Worm (Caenorhabditis elegans): ENCODE measurements around the gene clhm-1.
A peak's percentile ranks its signal among the peaks of the same experiment; 100 is the strongest.

Gene clhm-1

DNA sequence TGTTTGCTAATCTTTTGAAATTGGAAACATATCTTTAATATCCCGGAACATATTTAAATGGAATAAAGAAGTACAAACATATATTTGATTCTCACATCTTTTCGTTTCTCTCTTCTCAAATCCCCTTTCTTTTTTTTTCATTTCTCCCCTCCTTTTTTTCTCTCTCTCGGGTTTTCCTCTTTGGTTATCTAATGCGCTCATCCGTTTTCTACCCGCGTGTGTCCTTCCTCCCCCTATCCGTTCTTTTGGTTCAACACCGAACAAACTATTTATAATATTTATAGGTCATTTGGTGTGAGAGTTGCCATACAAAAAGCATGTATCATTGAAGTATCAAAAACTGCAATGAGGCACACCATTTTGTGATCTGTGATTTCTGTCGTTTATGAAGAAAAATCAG, 46.9 kb downstream of the clhm-1 start:
- TF ChIP-seq unc-39 (tag; optimal IDR thresholded peaks at IDR 0.05) (no peak), sma-3 (GFP tag; optimal IDR thresholded peaks at IDR 0.05) (peak; percentile 12), egl-27 (tag; optimal IDR thresholded peaks at IDR 0.05) (peak; percentile 60), nhr-10 (tag; optimal IDR thresholded peaks at IDR 0.05) (no peak), sma-9 (GFP tag; optimal IDR thresholded peaks at IDR 0.05) (peak; percentile 82), sma-9 (tag; optimal IDR thresholded peaks at IDR 0.05) (no peak), sem-4 (tag; optimal IDR thresholded peaks at IDR 0.05) (peak; percentile 65), elt-1 (tag; optimal IDR thresholded peaks at IDR 0.05) (no peak), blmp-1 (tag; optimal IDR thresholded peaks at IDR 0.05; ENCODE audit: insufficient read depth) (peak; percentile 18), fos-1 (tag; optimal IDR thresholded peaks at IDR 0.05) (peak; percentile 31), nhr-21 (tag; optimal IDR thresholded peaks at IDR 0.05) (no peak), ama-1 (optimal IDR thresholded peaks at IDR 0.05) (no peak), nhr-77 (tag; optimal IDR thresholded peaks at IDR 0.05) (no peak), nhr-25 (tag; optimal IDR thresholded peaks at IDR 0.05) (peak; percentile 52), mbf-1 (tag; optimal IDR thresholded peaks at IDR 0.05) (no peak), mab-5 (tag; optimal IDR thresholded peaks at IDR 0.05) (peak; percentile 45), unc-55 (GFP tag; optimal IDR thresholded peaks at IDR 0.05) (peak; percentile 68), lsy-2 (tag; optimal IDR thresholded peaks at IDR 0.05) (peak in 1 of 2 experiments; percentile 55), crh-2 (tag; optimal IDR thresholded peaks at IDR 0.05) (no peak), C34F6.9 (tag; optimal IDR thresholded peaks at IDR 0.05) (peak; percentile 64), F13H6.1 (tag; optimal IDR thresholded peaks at IDR 0.05) (peak; percentile 75), nhr-129 (tag; optimal IDR thresholded peaks at IDR 0.05) (peak; percentile 12), zag-1 (tag; optimal IDR thresholded peaks at IDR 0.05) (no peak), dmd-4 (tag; optimal IDR thresholded peaks at IDR 0.05) (no peak), gmeb-1 (tag; optimal IDR thresholded peaks at IDR 0.05) (no peak), nhr-6 (tag; optimal IDR thresholded peaks at IDR 0.05) (peak; percentile 33), mdl-1 (tag; optimal IDR thresholded peaks at IDR 0.05) (peak in 1 of 2 experiments; percentile 14), snpc-4 (tag; optimal IDR thresholded peaks at IDR 0.05) (no peak), ZK546.5 (tag; optimal IDR thresholded peaks at IDR 0.05) (no peak), ceh-16 (tag; optimal IDR thresholded peaks at IDR 0.05) (peak; percentile 0)

DNA sequence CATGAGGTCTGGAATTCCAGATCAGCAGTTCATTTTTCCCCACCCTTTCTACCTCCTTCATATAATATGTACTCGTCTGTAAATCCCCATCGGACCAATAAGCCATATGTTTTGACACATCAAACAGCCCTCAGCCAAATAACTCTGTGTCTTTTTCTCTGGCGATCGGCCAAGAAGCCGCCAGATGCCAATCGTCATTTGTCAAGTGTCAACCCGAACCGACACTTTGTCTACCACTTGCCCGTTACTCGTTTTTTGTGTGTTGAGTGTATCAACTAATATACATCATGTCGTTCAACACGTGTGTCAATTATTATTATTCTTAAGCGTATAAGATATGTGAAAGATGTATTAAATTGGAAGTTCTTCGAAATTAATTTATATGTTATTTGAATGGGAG, 47.6 kb downstream of the clhm-1 start:
- TF ChIP-seq nhr-25 (tag; optimal IDR thresholded peaks at IDR 0.05) (peak; percentile 80), lin-39 (tag; optimal IDR thresholded peaks at IDR 0.05) (peak; percentile 46), ztf-4 (tag; optimal IDR thresholded peaks at IDR 0.05) (peak; percentile 23), unc-62 (GFP tag; optimal IDR thresholded peaks at IDR 0.05) (peak; percentile 92), sma-9 (GFP tag; optimal IDR thresholded peaks at IDR 0.05) (peak; percentile 78), sma-9 (tag; optimal IDR thresholded peaks at IDR 0.05) (no peak), Y55F3AM.14 (GFP tag; optimal IDR thresholded peaks at IDR 0.05) (peak; percentile 8), zag-1 (tag; optimal IDR thresholded peaks at IDR 0.05) (peak; percentile 22), R02D3.7 (tag; optimal IDR thresholded peaks at IDR 0.05) (no peak), snpc-4 (tag; optimal IDR thresholded peaks at IDR 0.05) (peak; percentile 31), ceh-16 (tag; optimal IDR thresholded peaks at IDR 0.05) (peak; percentile 72), lsy-2 (tag; optimal IDR thresholded peaks at IDR 0.05) (peak in 1 of 2 experiments; percentile 53), ceh-82 (tag; optimal IDR thresholded peaks at IDR 0.05) (no peak), nhr-12 (tag; optimal IDR thresholded peaks at IDR 0.05) (no peak), nhr-11 (tag; optimal IDR thresholded peaks at IDR 0.05) (no peak), ztf-1 (GFP tag; conservative IDR thresholded peaks at IDR 0.05) (no peak), mdl-1 (tag; optimal IDR thresholded peaks at IDR 0.05) (peak in 1 of 2 experiments; percentile 29), F13H6.1 (tag; optimal IDR thresholded peaks at IDR 0.05) (peak; percentile 68), crh-2 (tag; optimal IDR thresholded peaks at IDR 0.05) (peak; percentile 53), nhr-23 (tag; optimal IDR thresholded peaks at IDR 0.05) (no peak), egl-27 (tag; optimal IDR thresholded peaks at IDR 0.05) (no peak), nhr-10 (tag; optimal IDR thresholded peaks at IDR 0.05) (no peak), mbf-1 (tag; optimal IDR thresholded peaks at IDR 0.05) (no peak), blmp-1 (tag; optimal IDR thresholded peaks at IDR 0.05; ENCODE audit: insufficient read depth) (no peak), mab-5 (tag; optimal IDR thresholded peaks at IDR 0.05) (peak; percentile 92), peb-1 (tag; optimal IDR thresholded peaks at IDR 0.05) (no peak), sma-3 (GFP tag; optimal IDR thresholded peaks at IDR 0.05) (no peak), C34F6.9 (tag; optimal IDR thresholded peaks at IDR 0.05) (peak; percentile 31), nhr-129 (tag; optimal IDR thresholded peaks at IDR 0.05) (peak; percentile 63), aly-2 (tag; optimal IDR thresholded peaks at IDR 0.05) (no peak), skn-1 (tag; optimal IDR thresholded peaks at IDR 0.05) (no peak), ama-1 (optimal IDR thresholded peaks at IDR 0.05) (no peak), lin-13 (GFP tag; optimal IDR thresholded peaks at IDR 0.05) (no peak), nhr-6 (tag; optimal IDR thresholded peaks at IDR 0.05) (no peak), sem-4 (tag; optimal IDR thresholded peaks at IDR 0.05) (peak; percentile 88), unc-55 (GFP tag; optimal IDR thresholded peaks at IDR 0.05) (no peak), nhr-237 (tag; optimal IDR thresholded peaks at IDR 0.05) (no peak)

All from whole organism, L2 larva.